Fruit fly (Drosophila melanogaster) whole organism, embryonic: ENCODE results near the gene CG9107.
A peak's percentile ranks its signal among the peaks of the same experiment; 100 is the strongest.

ENCODE experiments used
- Adf1 ChIP-seq: fragments of 200-800 bp; sonication (Bioruptor generic); IDR thresholded peaks from 2 replicates; pipeline ENCODE4 v1.3.6; 2022; ENCODE audit warnings: missing biosample characterization, missing genetic modification characterization
- CG10267 ChIP-seq: fragments of 200-800 bp; sonication (Bioruptor generic); optimal IDR thresholded peaks from 2 replicates; lab custom pipeline; 2018; ENCODE audit warnings: missing biosample characterization, mild to moderate bottlenecking, missing genetic modification characterization, moderate library complexity
- CG10462 ChIP-seq: fragments of 200-800 bp; sonication (Bioruptor generic); optimal IDR thresholded peaks from 2 replicates; lab custom pipeline; 2016; ENCODE audit warnings: missing biosample characterization, missing genetic modification characterization
- CG11560 ChIP-seq: fragments of 200-800 bp; sonication (Bioruptor generic); IDR thresholded peaks from 3 replicates; pipeline ENCODE4 v1.3.6; 2022; ENCODE audit warnings: missing biosample characterization, missing genetic modification characterization
- CG12236 ChIP-seq: fragments of 200-800 bp; sonication (Bioruptor generic); optimal IDR thresholded peaks from 2 replicates; lab custom pipeline; 2016; ENCODE audit warnings: missing biosample characterization, missing genetic modification characterization
- CG12942 ChIP-seq: fragments of 200-800 bp; sonication (Bioruptor generic); optimal IDR thresholded peaks from 3 replicates; lab custom pipeline; 2016; ENCODE audit warnings: missing biosample characterization, missing genetic modification characterization
- CG14050 ChIP-seq: fragments of 200-800 bp; sonication (Bioruptor generic); IDR thresholded peaks from 3 replicates; pipeline ENCODE4 v1.3.6; 2022; ENCODE audit warnings: missing biosample characterization, missing genetic modification characterization
- CG15073 ChIP-seq: fragments of 200-800 bp; sonication (Bioruptor generic); optimal IDR thresholded peaks from 2 replicates; lab custom pipeline; 2016; ENCODE audit warnings: missing biosample characterization, missing genetic modification characterization
- CG15269 ChIP-seq: fragments of 200-800 bp; sonication (Bioruptor generic); optimal IDR thresholded peaks from 2 replicates; lab custom pipeline; 2018; ENCODE audit warnings: missing biosample characterization, mild to moderate bottlenecking, missing genetic modification characterization, moderate library complexity
- CG17568 ChIP-seq: fragments of 200-800 bp; sonication (Bioruptor generic); optimal IDR thresholded peaks from 2 replicates; lab custom pipeline; 2018; ENCODE audit warnings: missing biosample characterization, mild to moderate bottlenecking, missing genetic modification characterization, moderate library complexity
- CG1792 ChIP-seq: fragments of 200-800 bp; sonication (Bioruptor generic); optimal IDR thresholded peaks from 2 replicates; lab custom pipeline; 2016; ENCODE audit warnings: missing biosample characterization, missing genetic modification characterization
- CG4730 ChIP-seq: fragments of 200-800 bp; sonication (Bioruptor generic); IDR thresholded peaks from 2 replicates; pipeline ENCODE4 v1.3.6; 2022; ENCODE audit warnings: missing biosample characterization, missing genetic modification characterization
- CG4820 ChIP-seq: fragments of 200-800 bp; sonication (Bioruptor generic); optimal IDR thresholded peaks from 3 replicates; lab custom pipeline; 2016; ENCODE audit warnings: missing biosample characterization, missing genetic modification characterization
- CG6254 ChIP-seq: fragments of 200-800 bp; sonication (Bioruptor generic); optimal IDR thresholded peaks from 3 replicates; lab custom pipeline; 2017; ENCODE audit warnings: mild to moderate bottlenecking, missing biosample characterization, missing genetic modification reagents, missing genetic modification characterization
- CG6272 ChIP-seq: fragments of 200-800 bp; sonication (Bioruptor generic); IDR thresholded peaks from 2 replicates; pipeline ENCODE4 v1.3.6; 2022; ENCODE audit warnings: missing biosample characterization, missing genetic modification characterization
- CG8388 ChIP-seq: fragments of 200-800 bp; sonication (Bioruptor generic); optimal IDR thresholded peaks from 2 replicates; lab custom pipeline; 2019; ENCODE audit warnings: missing biosample characterization, mild to moderate bottlenecking, missing genetic modification characterization, moderate library complexity
- CG9932 ChIP-seq: fragments of 200-800 bp; sonication (Bioruptor generic); IDR thresholded peaks from 2 replicates; pipeline ENCODE4 v1.3.6; 2022; ENCODE audit warnings: missing biosample characterization, missing genetic modification characterization
- Dek ChIP-seq: fragments of 200-800 bp; sonication (Bioruptor generic); optimal IDR thresholded peaks from 3 replicates; lab custom pipeline; 2019; ENCODE audit warnings: missing biosample characterization, mild to moderate bottlenecking, missing genetic modification characterization, moderate library complexity
- Dfd ChIP-seq, 2 experiments: fragments of >200 bp; optimal IDR thresholded peaks; 2 replicates each; lab custom pipeline; 2017; ENCODE audit warnings: missing biosample characterization in 2 of 2, missing genetic modification characterization in 2 of 2
- Ets65A ChIP-seq: fragments of 200-800 bp; sonication (Bioruptor generic); peaks from one replicate; lab custom pipeline; 2016; ENCODE audit warnings: missing biosample characterization, missing genetic modification characterization
- Lpt ChIP-seq: fragments of >200 bp; optimal IDR thresholded peaks from 2 replicates; lab custom pipeline; 2018; ENCODE audit warnings: missing biosample characterization, missing genetic modification characterization
- NK7.1 ChIP-seq: fragments of 200-800 bp; sonication (Bioruptor generic); optimal IDR thresholded peaks from 3 replicates; lab custom pipeline; 2016; ENCODE audit warnings: missing biosample characterization, missing genetic modification characterization
- Ravus ChIP-seq: fragments of 200-800 bp; sonication (Bioruptor generic); IDR thresholded peaks from 2 replicates; pipeline ENCODE4 v1.3.6; 2022; ENCODE audit warnings: missing biosample characterization, missing genetic modification characterization
- Sox102F ChIP-seq: fragments of 200-800 bp; sonication (Bioruptor generic); optimal IDR thresholded peaks from 2 replicates; lab custom pipeline; 2018; ENCODE audit warnings: missing biosample characterization, mild to moderate bottlenecking, missing genetic modification characterization, moderate library complexity
- TFAM ChIP-seq: fragments of 200-800 bp; sonication (Bioruptor generic); optimal IDR thresholded peaks from 2 replicates; lab custom pipeline; 2017; ENCODE audit warnings: missing biosample characterization, missing genetic modification characterization, inconsistent platforms
- bab2 ChIP-seq: fragments of 200-800 bp; sonication (Bioruptor generic); optimal IDR thresholded peaks from 2 replicates; lab custom pipeline; 2016; ENCODE audit warnings: missing biosample characterization, missing genetic modification characterization
- cato ChIP-seq: fragments of 200-800 bp; sonication (Bioruptor generic); optimal IDR thresholded peaks from 2 replicates; lab custom pipeline; 2016; ENCODE audit warnings: missing biosample characterization, missing genetic modification characterization, borderline replicate concordance
- chif ChIP-seq, 2 experiments: fragments of 200-800 bp; sonication (Bioruptor generic); optimal IDR thresholded peaks; 3 replicates each; lab custom pipeline; 2016; ENCODE audit warnings: missing biosample characterization in 2 of 2, missing genetic modification characterization in 2 of 2
- chm ChIP-seq: fragments of 200-800 bp; sonication (Bioruptor generic); IDR thresholded peaks from 2 replicates; pipeline ENCODE4 v1.3.6; 2022; ENCODE audit warnings: missing biosample characterization, missing genetic modification characterization
- ems ChIP-seq: fragments of 200-800 bp; sonication (Bioruptor generic); optimal IDR thresholded peaks from 3 replicates; lab custom pipeline; 2016; ENCODE audit warnings: missing biosample characterization, missing genetic modification characterization
- en ChIP-seq: fragments of 200-800 bp; sonication (Bioruptor generic); optimal IDR thresholded peaks from 2 replicates; lab custom pipeline; 2016; ENCODE audit warnings: missing biosample characterization, missing genetic modification characterization
- ewg ChIP-seq: fragments of 200-800 bp; sonication (Bioruptor generic); optimal IDR thresholded peaks from 3 replicates; lab custom pipeline; 2017; ENCODE audit warnings: mild to moderate bottlenecking, missing biosample characterization, missing genetic modification reagents, missing genetic modification characterization
- fd102C ChIP-seq: fragments of 200-800 bp; sonication (Bioruptor generic); optimal IDR thresholded peaks from 2 replicates; lab custom pipeline; 2018; ENCODE audit warnings: missing biosample characterization, mild to moderate bottlenecking, missing genetic modification characterization, moderate library complexity
- jigr1 ChIP-seq: fragments of 200-800 bp; sonication (Bioruptor generic); IDR thresholded peaks from 3 replicates; pipeline ENCODE4 v1.3.6; 2022; ENCODE audit warnings: missing biosample characterization, missing genetic modification characterization
- kah ChIP-seq: fragments of 200-800 bp; sonication (Bioruptor generic); optimal IDR thresholded peaks from 2 replicates; lab custom pipeline; 2018; ENCODE audit warnings: missing biosample characterization, mild to moderate bottlenecking, missing genetic modification characterization
- nau ChIP-seq: fragments of 200-800 bp; sonication (Bioruptor generic); optimal IDR thresholded peaks from 3 replicates; lab custom pipeline; 2017; ENCODE audit warnings: missing biosample characterization, mild to moderate bottlenecking, missing genetic modification characterization, missing genetic modification reagents
- pan ChIP-seq, 4 experiments: fragments of >200 bp in 3 of 4; fragments of 200-800 bp in 1 of 4; sonication (Bioruptor generic) in 1 of 4; optimal IDR thresholded peaks in 3 of 4; IDR thresholded peaks in 1 of 4; 2 replicates each; pipeline versions ENCODE4 v1.3.6 to Lab custom; 2017 to 2022; ENCODE audit warnings: missing biosample characterization in 2 of 4, missing genetic modification characterization in 2 of 4, mixed read lengths in 1 of 4
- pfk ChIP-seq: fragments of 200-800 bp; sonication (Bioruptor generic); optimal IDR thresholded peaks from 2 replicates; lab custom pipeline; 2018; ENCODE audit warnings: missing biosample characterization, mild to moderate bottlenecking, missing genetic modification characterization, moderate library complexity
- pho ChIP-seq: fragments of 200-800 bp; sonication (Bioruptor generic); optimal IDR thresholded peaks from 2 replicates; lab custom pipeline; 2016; ENCODE audit warnings: missing biosample characterization, missing genetic modification characterization
- psq ChIP-seq: fragments of 200-800 bp; sonication (Bioruptor generic); optimal IDR thresholded peaks from 2 replicates; lab custom pipeline; 2017; ENCODE audit warnings: missing biosample characterization, missing genetic modification characterization
- pzg ChIP-seq: fragments of 200-800 bp; sonication (Bioruptor generic); optimal IDR thresholded peaks from 3 replicates; lab custom pipeline; 2018; ENCODE audit warnings: missing biosample characterization, mild to moderate bottlenecking, missing genetic modification characterization, moderate library complexity
- ranshi ChIP-seq: fragments of 200-800 bp; sonication (Bioruptor generic); IDR thresholded peaks from 2 replicates; pipeline ENCODE4 v1.3.6; 2022; ENCODE audit warnings: missing biosample characterization, missing genetic modification characterization
- rib ChIP-seq: fragments of 200-800 bp; sonication (Bioruptor generic); IDR thresholded peaks from 2 replicates; pipeline ENCODE4 v1.3.6; 2022; ENCODE audit warnings: missing biosample characterization, missing genetic modification characterization
- salm ChIP-seq: fragments of 200-800 bp; sonication (Bioruptor generic); optimal IDR thresholded peaks from 2 replicates; lab custom pipeline; 2018; ENCODE audit warnings: missing biosample characterization, mild to moderate bottlenecking, missing genetic modification characterization
- seq ChIP-seq: fragments of 200-800 bp; sonication (Bioruptor generic); IDR thresholded peaks from 2 replicates; pipeline ENCODE4 v1.3.6; 2022; ENCODE audit warnings: missing biosample characterization, missing genetic modification characterization
- slou ChIP-seq: fragments of 200-800 bp; sonication (Bioruptor generic); optimal IDR thresholded peaks from 3 replicates; lab custom pipeline; 2016; ENCODE audit warnings: missing biosample characterization, missing genetic modification characterization
- toy ChIP-seq: fragments of 200-800 bp; sonication (Bioruptor generic); IDR thresholded peaks from 2 replicates; pipeline ENCODE4 v1.3.6; 2022; ENCODE audit warnings: missing biosample characterization, missing genetic modification characterization
- vfl ChIP-seq: fragments of 200-800 bp; sonication (Bioruptor generic); optimal IDR thresholded peaks from 2 replicates; lab custom pipeline; 2016; ENCODE audit warnings: missing biosample characterization, missing genetic modification characterization
- vvl ChIP-seq: fragments of 200-800 bp; sonication (Bioruptor generic); IDR thresholded peaks from 2 replicates; pipeline ENCODE4 v1.3.6; 2022; ENCODE audit warnings: missing biosample characterization, missing genetic modification characterization
- zen ChIP-seq: fragments of 200-800 bp; sonication (Bioruptor generic); optimal IDR thresholded peaks from 3 replicates; lab custom pipeline; 2018; ENCODE audit warnings: missing biosample characterization, mild to moderate bottlenecking, missing genetic modification characterization, moderate library complexity
- zfh1 ChIP-seq: fragments of 200-800 bp; sonication (Bioruptor generic); IDR thresholded peaks from 3 replicates; pipeline ENCODE4 v1.3.6; 2022; ENCODE audit warnings: missing biosample characterization, missing genetic modification characterization

Gene CG9107

DNA sequence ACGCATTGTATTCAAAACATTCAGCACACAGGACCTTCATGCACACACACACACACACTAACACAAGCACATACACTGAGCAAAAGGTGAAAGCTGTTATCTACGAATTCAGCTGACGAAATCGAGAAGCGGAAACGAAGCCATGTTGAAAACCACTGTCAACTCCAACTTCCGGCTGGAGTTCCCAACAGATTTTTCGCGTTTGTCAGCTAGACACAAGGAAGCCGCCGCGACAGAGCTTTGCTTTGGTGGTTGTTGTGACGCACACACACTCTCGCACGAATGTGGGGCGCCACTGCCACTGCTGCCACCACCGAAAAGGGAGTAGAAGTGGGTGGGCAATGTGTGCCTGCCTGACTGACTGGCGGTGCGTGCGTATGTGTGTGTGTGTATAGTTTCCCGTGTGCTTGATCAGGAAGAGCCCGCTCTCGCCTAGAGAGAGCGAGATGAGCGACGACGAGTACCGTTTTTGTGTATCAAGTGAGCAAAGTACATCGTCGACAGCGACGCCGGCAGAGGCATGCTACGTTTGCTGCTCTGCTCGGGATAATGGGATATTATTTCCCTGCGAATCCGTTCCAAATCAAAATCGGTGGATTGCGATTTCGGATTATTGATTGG is 26.6 kb downstream of the CG9107 start (continued):
- TF ChIP-seq nau (GFP tag; lab: Kevin White, UChicago) (no peak), CG15269 (no peak), chm (GFP tag; lab: Robert Waterston, UW) (peak; percentile 49; the same call in 1 of the 2 replicates), NK7.1 (GFP tag; lab: Kevin White, UChicago) (no peak), CG10462 (no peak), CG10267 (tag; lab: Kevin White, UChicago) (peak; percentile 39), pho (no peak), vvl (GFP tag; lab: Robert Waterston, UW) (peak; percentile 59), zen (tag; lab: Kevin White, UChicago) (no peak), CG9932 (no peak), fd102C (GFP tag; lab: Kevin White, UChicago) (peak; percentile 13), Dek (no peak), ems (GFP tag; lab: Kevin White, UChicago) (no peak), CG15073 (GFP tag; lab: Kevin White, UChicago) (no peak), pzg (peak; percentile 13), CG8388 (peak; percentile 57), CG14050 (no peak), zfh1 (GFP tag; lab: Robert Waterston, UW) (peak; percentile 5; the same call in 1 of the 3 replicates), bab2 (GFP tag; lab: Kevin White, UChicago) (no peak), vfl (GFP tag; lab: Kevin White, UChicago) (no peak), rib (GFP tag; lab: Robert Waterston, UW) (no peak), kah (GFP tag; lab: Kevin White, UChicago) (peak; percentile 90), CG6254 (GFP tag; lab: Kevin White, UChicago) (peak; percentile 46), jigr1 (no peak), CG6272 (GFP tag; lab: Robert Waterston, UW) (no peak), Sox102F (GFP tag; lab: Kevin White, UChicago) (no peak), seq (GFP tag; lab: Robert Waterston, UW) (no peak), CG4820 (GFP tag; lab: Kevin White, UChicago) (no peak), CG12942 (GFP tag; lab: Kevin White, UChicago) (no peak), psq (GFP tag; lab: Kevin White, UChicago) (no peak), salm (tag; lab: Kevin White, UChicago) (no peak), CG17568 (no peak), Ravus (GFP tag; lab: Robert Waterston, UW) (no peak), CG4730 (GFP tag; lab: Robert Waterston, UW) (no peak), Dfd (GFP tag; optimal IDR thresholded peaks at IDR 0.05; lab: Kevin White, UChicago) (no peak), cato (no peak), ewg (GFP tag; lab: Kevin White, UChicago) (peak; percentile 18), chif (GFP tag; optimal IDR thresholded peaks at IDR 0.05; lab: Kevin White, UChicago) (no peak), CG11560 (tag; lab: Robert Waterston, UW) (no peak), CG12236 (GFP tag; lab: Kevin White, UChicago) (no peak), pfk (GFP tag; lab: Kevin White, UChicago) (no peak), ranshi (GFP tag; lab: Robert Waterston, UW) (peak; percentile 23; the same call in 1 of the 2 replicates), CG1792 (peak; percentile 16), en (GFP tag; lab: Kevin White, UChicago) (peak; percentile 13), slou (GFP tag; lab: Kevin White, UChicago) (no peak), Ets65A (GFP tag; lab: Kevin White, UChicago) (peak; percentile 44), Lpt (GFP tag; lab: Kevin White, UChicago) (no peak), TFAM (GFP tag; lab: Kevin White, UChicago) (peak; percentile 15), Adf1 (GFP tag; lab: Robert Waterston, UW) (peak; percentile 79), toy (GFP tag; lab: Robert Waterston, UW) (no peak), pan (optimal IDR thresholded peaks at IDR 0.05; lab: Kevin White, UChicago) (no peak), pan (GFP tag; optimal IDR thresholded peaks at IDR 0.05 in 1 of 2, IDR thresholded peaks at IDR 0.05 in 1 of 2) (peak in 1 of 2 experiments; percentile 39)
